Worm (Caenorhabditis elegans) whole organism, L1 larva: Measurements from ENCODE around the gene F37C12.21.

Source experiments
- C04F5.9 ChIP-seq: sonication (generic microtip); optimal IDR thresholded peaks from 2 replicates; lab custom pipeline; 2016; ENCODE audit warnings: missing genetic modification characterization, missing compliant biosample characterization
- C16A3.4 ChIP-seq: fragments of 150-350 bp; optimal IDR thresholded peaks from 2 replicates; lab custom pipeline; 2014; ENCODE audit warnings: missing biosample characterization, missing genetic modification characterization
- C34B4.2 ChIP-seq: sonication (generic microtip); optimal IDR thresholded peaks from 2 replicates; lab custom pipeline; 2017; ENCODE audit warnings: mild to moderate bottlenecking, missing genetic modification characterization, missing compliant biosample characterization
- F16B12.6 ChIP-seq: fragments of 150-350 bp; optimal IDR thresholded peaks from 2 replicates; lab custom pipeline; 2014; ENCODE audit warnings: missing biosample characterization, missing genetic modification characterization
- Y116A8C.19 ChIP-seq: sonication (generic microtip); optimal IDR thresholded peaks from 2 replicates; lab custom pipeline; 2016; ENCODE audit warnings: missing compliant biosample characterization, missing genetic modification characterization, borderline replicate concordance
- aha-1 ChIP-seq: fragments of 150-350 bp; optimal IDR thresholded peaks from 2 replicates; lab custom pipeline; 2014; ENCODE audit warnings: missing biosample characterization, missing genetic modification characterization
- alr-1 ChIP-seq: fragments of 200-800 bp; sonication (Bioruptor generic); optimal IDR thresholded peaks from 2 replicates; lab custom pipeline; 2018; ENCODE audit warnings: borderline replicate concordance, mild to moderate bottlenecking, missing genetic modification characterization, missing compliant biosample characterization
- aly-2 ChIP-seq: fragments of 150-350 bp; optimal IDR thresholded peaks from 2 replicates; lab custom pipeline; 2014; ENCODE audit warnings: missing biosample characterization, missing genetic modification characterization
- blmp-1 ChIP-seq: fragments of 150-350 bp; optimal IDR thresholded peaks from 2 replicates; lab custom pipeline; 2014; ENCODE audit warnings: missing biosample characterization, missing genetic modification characterization
- ceh-63 ChIP-seq: fragments of 200-800 bp; sonication (Bioruptor generic); optimal IDR thresholded peaks from 2 replicates; lab custom pipeline; 2018; ENCODE audit warnings: mild to moderate bottlenecking, missing genetic modification characterization, missing compliant biosample characterization
- ceh-90 ChIP-seq: sonication (generic microtip); optimal IDR thresholded peaks from 2 replicates; lab custom pipeline; 2016; ENCODE audit warnings: missing genetic modification characterization, missing compliant biosample characterization
- ces-1 ChIP-seq: fragments of 150-350 bp; optimal IDR thresholded peaks from 2 replicates; lab custom pipeline; 2014; ENCODE audit warnings: missing biosample characterization, missing genetic modification reagents, missing genetic modification characterization
- dsc-1 ChIP-seq: sonication (generic microtip); optimal IDR thresholded peaks from 2 replicates; lab custom pipeline; 2016; ENCODE audit warnings: mild to moderate bottlenecking, missing genetic modification characterization, missing compliant biosample characterization
- efl-1 ChIP-seq, 4 experiments: fragments of 150-350 bp; optimal IDR thresholded peaks in 3 of 4; peaks in 1 of 4; 1 replicate in 1 of 4; 2 replicates in 3 of 4; lab custom pipeline; 2014; ENCODE audit warnings: missing biosample characterization in 2 of 4, missing genetic modification characterization in 2 of 4, missing genetic modification reagents in 2 of 4
- efl-3 ChIP-seq: fragments of 200-800 bp; sonication (Bioruptor generic); optimal IDR thresholded peaks from 2 replicates; lab custom pipeline; 2018; ENCODE audit warnings: mild to moderate bottlenecking, missing genetic modification characterization, missing compliant biosample characterization
- fkh-10 ChIP-seq: sonication (generic microtip); optimal IDR thresholded peaks from 2 replicates; lab custom pipeline; 2017; ENCODE audit warnings: missing biosample characterization, missing genetic modification reagents, missing genetic modification characterization
- fkh-4 ChIP-seq: sonication (generic microtip); optimal IDR thresholded peaks from 2 replicates; lab custom pipeline; 2016; ENCODE audit warnings: missing compliant biosample characterization, missing genetic modification characterization, borderline replicate concordance
- fos-1 ChIP-seq: fragments of 150-350 bp; optimal IDR thresholded peaks from 2 replicates; lab custom pipeline; 2014; ENCODE audit warnings: missing biosample characterization, missing genetic modification characterization
- hlh-17 ChIP-seq: fragments of 200-800 bp; sonication (Bioruptor generic); optimal IDR thresholded peaks from 2 replicates; lab custom pipeline; 2018; ENCODE audit warnings: missing genetic modification characterization, mild to moderate bottlenecking, missing compliant biosample characterization, moderate library complexity, borderline replicate concordance
- hlh-4 ChIP-seq: sonication (generic microtip); optimal IDR thresholded peaks from 2 replicates; lab custom pipeline; 2016; ENCODE audit warnings: mild to moderate bottlenecking, missing genetic modification characterization, missing compliant biosample characterization
- isw-1 ChIP-seq: fragments of 200-800 bp; sonication (Bioruptor generic); IDR thresholded peaks from 2 replicates; pipeline ENCODE4 v1.3.6; 2022; ENCODE audit warnings: missing genetic modification characterization, missing compliant biosample characterization
- lin-13 ChIP-seq: fragments of 150-350 bp; optimal IDR thresholded peaks from 2 replicates; lab custom pipeline; 2014; ENCODE audit warnings: missing biosample characterization, missing genetic modification reagents, missing genetic modification characterization
- lin-15B ChIP-seq: fragments of 150-350 bp; sonication (generic microtip); optimal IDR thresholded peaks from 3 replicates; lab custom pipeline; 2014; ENCODE audit warnings: missing biosample characterization, missing genetic modification characterization
- lin-39 ChIP-seq: fragments of 150-350 bp; optimal IDR thresholded peaks from 2 replicates; lab custom pipeline; 2014; ENCODE audit warnings: missing biosample characterization, missing genetic modification reagents, missing genetic modification characterization
- lir-3 ChIP-seq: sonication (generic microtip); optimal IDR thresholded peaks from 2 replicates; lab custom pipeline; 2016; ENCODE audit warnings: mild to moderate bottlenecking, missing genetic modification characterization, moderate library complexity, missing compliant biosample characterization; ENCODE audit not compliant: poor library complexity
- lsy-2 ChIP-seq, 2 experiments: fragments of 150-350 bp; optimal IDR thresholded peaks; 2 replicates each; lab custom pipeline; 2014; ENCODE audit warnings: missing biosample characterization in 2 of 2, missing genetic modification characterization in 2 of 2
- mab-9 ChIP-seq: fragments of 200-800 bp; sonication (Bioruptor generic); IDR thresholded peaks from 2 replicates; pipeline ENCODE4 v1.3.6; 2022; ENCODE audit warnings: missing genetic modification reagents, missing genetic modification characterization, missing compliant biosample characterization
- mdl-1 ChIP-seq, 2 experiments: fragments of 150-350 bp; optimal IDR thresholded peaks; 2 replicates each; lab custom pipeline; 2014 to 2017; ENCODE audit warnings: missing biosample characterization in 2 of 2, missing genetic modification characterization in 2 of 2, inconsistent platforms in 1 of 2
- mep-1 ChIP-seq: fragments of 150-350 bp; optimal IDR thresholded peaks from 2 replicates; lab custom pipeline; 2014; ENCODE audit warnings: missing biosample characterization, missing genetic modification characterization
- nhr-19 ChIP-seq: fragments of 200-800 bp; sonication (Bioruptor generic); conservative IDR thresholded peaks from 2 replicates; pipeline ENCODE4 v1.3.6; 2022; ENCODE audit warnings: missing genetic modification characterization, missing compliant biosample characterization
- nhr-237 ChIP-seq: fragments of 150-350 bp; optimal IDR thresholded peaks from 2 replicates; lab custom pipeline; 2014; ENCODE audit warnings: missing biosample characterization, missing genetic modification characterization
- nhr-47 ChIP-seq: sonication (generic microtip); optimal IDR thresholded peaks from 2 replicates; lab custom pipeline; 2016; ENCODE audit warnings: mild to moderate bottlenecking, missing genetic modification characterization, moderate library complexity, missing compliant biosample characterization
- nhr-77 ChIP-seq: fragments of 150-350 bp; optimal IDR thresholded peaks from 2 replicates; lab custom pipeline; 2014; ENCODE audit warnings: missing biosample characterization, missing genetic modification characterization
- nhr-84 ChIP-seq: sonication (generic microtip); optimal IDR thresholded peaks from 2 replicates; lab custom pipeline; 2017; ENCODE audit warnings: missing biosample characterization, missing genetic modification characterization
- nhr-85 ChIP-seq: sonication (generic microtip); peaks from one replicate; lab custom pipeline; 2016; ENCODE audit warnings: missing genetic modification characterization, inconsistent platforms, missing compliant biosample characterization
- pqm-1 ChIP-seq: sonication (generic microtip); optimal IDR thresholded peaks from 3 replicates; lab custom pipeline; 2017; ENCODE audit warnings: missing biosample characterization, missing genetic modification characterization
- rnt-1 ChIP-seq: sonication (generic microtip); optimal IDR thresholded peaks from 2 replicates; lab custom pipeline; 2016; ENCODE audit warnings: mild to moderate bottlenecking, missing genetic modification characterization, moderate library complexity, missing compliant biosample characterization
- skn-1 ChIP-seq: fragments of 150-350 bp; optimal IDR thresholded peaks from 2 replicates; lab custom pipeline; 2014; ENCODE audit warnings: missing biosample characterization, missing genetic modification characterization
- snpc-4 ChIP-seq: fragments of 150-350 bp; optimal IDR thresholded peaks from 2 replicates; lab custom pipeline; 2014; ENCODE audit warnings: missing biosample characterization, missing genetic modification characterization
- snu-23 ChIP-seq: sonication (generic microtip); optimal IDR thresholded peaks from 2 replicates; lab custom pipeline; 2016; ENCODE audit warnings: missing genetic modification characterization, missing compliant biosample characterization
- sptf-1 ChIP-seq: fragments of 150-350 bp; optimal IDR thresholded peaks from 2 replicates; lab custom pipeline; 2014; ENCODE audit warnings: missing biosample characterization, missing genetic modification characterization
- swsn-7 ChIP-seq: sonication (generic microtip); optimal IDR thresholded peaks from 2 replicates; lab custom pipeline; 2016; ENCODE audit warnings: missing genetic modification characterization, missing compliant biosample characterization
- unc-130 ChIP-seq: fragments of 150-350 bp; optimal IDR thresholded peaks from 2 replicates; lab custom pipeline; 2017; ENCODE audit warnings: missing biosample characterization, missing genetic modification characterization, inconsistent platforms
- unc-62 ChIP-seq: fragments of 150-350 bp; optimal IDR thresholded peaks from 2 replicates; lab custom pipeline; 2014; ENCODE audit warnings: missing biosample characterization, missing genetic modification reagents, missing genetic modification characterization
- unc-86 ChIP-seq: sonication (generic microtip); optimal IDR thresholded peaks from 2 replicates; lab custom pipeline; 2016; ENCODE audit warnings: missing genetic modification characterization, missing compliant biosample characterization
- unc-98 ChIP-seq: fragments of 200-800 bp; sonication (Bioruptor generic); IDR thresholded peaks from 2 replicates; pipeline ENCODE4 v1.3.6; 2022; ENCODE audit warnings: missing genetic modification characterization, missing compliant biosample characterization
- vab-15 ChIP-seq: sonication (generic microtip); optimal IDR thresholded peaks from 2 replicates; lab custom pipeline; 2017; ENCODE audit warnings: missing genotype, mild to moderate bottlenecking, missing genetic modification characterization, missing compliant biosample characterization
- xbp-1 ChIP-seq: sonication (generic microtip); optimal IDR thresholded peaks from 2 replicates; lab custom pipeline; 2016; ENCODE audit warnings: missing genetic modification characterization, missing compliant biosample characterization
- zag-1 ChIP-seq: fragments of 150-350 bp; optimal IDR thresholded peaks from 2 replicates; lab custom pipeline; 2014; ENCODE audit warnings: missing biosample characterization, missing genetic modification characterization

The F37C12.21 gene

DNA sequence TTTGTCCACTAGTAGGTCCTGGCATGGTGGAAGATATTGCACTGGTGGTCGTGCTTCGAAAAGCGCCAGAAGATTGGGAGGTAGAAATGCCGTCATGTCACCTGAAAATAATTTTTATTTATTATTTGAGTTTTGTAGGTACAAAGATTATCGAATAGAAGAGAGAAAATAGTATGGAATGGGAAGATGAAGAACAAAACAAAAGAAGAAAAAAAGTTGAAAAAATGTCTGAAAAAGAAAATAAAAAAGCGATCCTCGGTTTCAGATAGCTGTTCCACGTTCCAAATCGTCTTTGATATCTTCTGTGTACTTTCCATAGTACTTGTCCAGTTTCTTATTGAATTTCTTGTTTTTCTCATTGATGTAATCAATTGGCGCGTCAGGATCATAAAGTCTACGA is 27.1 kb upstream of the F37C12.21 start, which contains the start of gene rnp-7:
rnp-7 (minus strand) TSS at position 101 of the 400 bp plus-strand sequence.
- TF ChIP-seq efl-1 (optimal IDR thresholded peaks at IDR 0.05; lab: Kevin White, UChicago) (no peak), efl-1 (GFP tag; optimal IDR thresholded peaks at IDR 0.05 in 1 of 2; lab: Kevin White, UChicago) (peak in 1 of 2 experiments; percentile 59), unc-62 (GFP tag; lab: Kevin White, UChicago) (no peak)

DNA sequence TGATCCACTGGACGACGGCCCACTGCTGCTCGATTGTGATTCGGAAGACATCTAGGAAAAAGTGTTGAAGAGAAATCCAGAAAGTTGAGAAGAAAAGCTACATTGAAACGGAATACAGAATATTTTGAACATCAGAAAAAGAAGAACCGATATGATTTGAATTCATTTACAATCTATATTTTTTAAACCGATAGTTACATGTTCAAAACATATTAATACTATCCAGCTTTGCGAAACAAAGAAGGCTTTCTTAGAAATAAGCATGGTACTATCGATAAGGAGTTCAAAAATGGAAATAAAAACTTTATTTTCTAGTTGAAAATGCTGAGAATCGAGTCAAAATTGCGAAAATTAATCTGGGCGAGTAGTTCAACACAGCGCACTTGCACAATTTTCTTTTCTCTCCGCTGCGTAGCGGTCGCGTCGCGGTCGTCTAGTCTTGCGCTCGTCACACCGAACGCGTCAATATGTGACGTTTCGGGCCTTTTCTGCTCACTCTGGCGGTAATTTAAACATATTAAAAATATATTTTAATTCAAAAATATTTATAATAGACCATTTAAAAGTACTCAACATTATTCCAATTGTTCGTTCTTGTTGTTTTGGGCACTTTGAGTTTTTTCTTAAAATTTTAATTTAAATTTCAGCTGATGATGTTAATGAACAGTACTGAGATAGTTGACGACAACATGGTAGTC is 25.9 kb upstream of the F37C12.21 start, which contains the start of the genes syf-2 and K04G7.1:
syf-2 (minus strand) TSS at position 51 of the 698 bp plus-strand sequence.
K04G7.1 (plus strand) TSS at position 648 of the 698 bp plus-strand sequence.
- TF ChIP-seq xbp-1 (peak; percentile 91), efl-1 (optimal IDR thresholded peaks at IDR 0.05; lab: Kevin White, UChicago) (peak; percentile 88 to 93), efl-1 (GFP tag; optimal IDR thresholded peaks at IDR 0.05 in 1 of 2; lab: Kevin White, UChicago) (peak; percentile 89 to 99), Y116A8C.19 (tag; lab: Kevin White, UChicago) (no peak), lin-39 (tag; lab: Kevin White, UChicago) (peak; percentile 76), fos-1 (tag; lab: Kevin White, UChicago) (peak; percentile 34), vab-15 (tag; lab: Kevin White, UChicago) (no peak), sptf-1 (tag; lab: Kevin White, UChicago) (no peak), nhr-19 (GFP tag; lab: Robert Waterston, UW) (peak; percentile 90), snpc-4 (tag; lab: Kevin White, UChicago) (peak; percentile 82), nhr-77 (tag; lab: Kevin White, UChicago) (peak; percentile 89), lin-15B (tag; lab: Kevin White, UChicago) (peak; percentile 99), F16B12.6 (tag; lab: Kevin White, UChicago) (peak; percentile 60), pqm-1 (tag; lab: Kevin White, UChicago) (no peak), mep-1 (tag; lab: Kevin White, UChicago) (peak; percentile 86), zag-1 (tag; lab: Kevin White, UChicago) (peak; percentile 20), ceh-90 (no peak), skn-1 (tag; lab: Kevin White, UChicago) (peak; percentile 93), unc-86 (peak; percentile 85), fkh-4 (tag; lab: Kevin White, UChicago) (peak; percentile 14), nhr-84 (no peak), ceh-63 (GFP tag; lab: Kevin White, UChicago) (no peak), mdl-1 (tag; optimal IDR thresholded peaks at IDR 0.05; lab: Kevin White, UChicago) (peak in 1 of 2 experiments; percentile 84), hlh-4 (tag; lab: Kevin White, UChicago) (no peak), nhr-237 (tag; lab: Kevin White, UChicago) (peak; percentile 74), efl-3 (GFP tag; lab: Kevin White, UChicago) (no peak), ces-1 (GFP tag; lab: Kevin White, UChicago) (no peak), lir-3 (tag; lab: Kevin White, UChicago) (peak; percentile 62), C34B4.2 (no peak), lsy-2 (tag; optimal IDR thresholded peaks at IDR 0.05; lab: Kevin White, UChicago) (peak; percentile 95), rnt-1 (tag; lab: Kevin White, UChicago) (peak; percentile 84), nhr-85 (peak; percentile 97), C04F5.9 (tag; lab: Kevin White, UChicago) (peak; percentile 64), alr-1 (tag; lab: Kevin White, UChicago) (no peak), C16A3.4 (peak; percentile 93), aha-1 (tag; lab: Kevin White, UChicago) (peak; percentile 72), fkh-10 (GFP tag; lab: Kevin White, UChicago) (peak; percentile 71), swsn-7 (tag; lab: Kevin White, UChicago) (peak; percentile 87), snu-23 (GFP tag; lab: Kevin White, UChicago) (peak; percentile 92), unc-98 (no peak), dsc-1 (tag; lab: Kevin White, UChicago) (peak; percentile 80), lin-13 (GFP tag; lab: Kevin White, UChicago) (peak; percentile 100), isw-1 (peak; percentile 90), aly-2 (tag; lab: Kevin White, UChicago) (peak; percentile 8), nhr-47 (peak; percentile 90), unc-130 (tag; lab: Kevin White, UChicago) (peak; percentile 83), blmp-1 (tag; lab: Kevin White, UChicago) (peak; percentile 82), hlh-17 (GFP tag; lab: Kevin White, UChicago) (no peak), mab-9 (GFP tag; lab: Robert Waterston, UW) (peak; percentile 61; the same call in 1 of the 2 replicates)
